Worm (Caenorhabditis elegans): ENCODE results near the gene C52E2.3.
A peak's percentile ranks its signal among the peaks of the same experiment; 100 is the strongest.
"Not testable (repeated sequence)": the region's sequence is repeated elsewhere in the genome, so short reads cannot be mapped to it uniquely, and the experiment has no call there.

C52E2.3 gene

DNA sequence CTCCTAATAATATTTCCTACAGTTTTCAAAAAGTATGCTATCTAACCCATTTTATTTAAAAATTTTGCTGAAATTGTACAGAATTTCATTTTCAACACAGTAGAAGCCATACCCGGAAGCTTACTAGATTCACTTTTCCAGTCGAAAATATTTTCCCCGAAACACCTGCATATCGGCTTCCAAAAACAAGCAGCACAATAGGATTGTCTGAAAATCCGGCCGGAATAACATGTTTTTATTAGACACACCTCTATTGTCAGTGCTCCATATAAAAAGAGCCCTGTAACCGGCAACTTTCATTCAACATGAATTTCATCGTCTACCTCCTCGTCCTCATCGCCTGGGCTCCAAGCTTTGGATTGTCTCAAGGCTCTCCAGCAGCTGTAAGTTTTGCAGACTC is 1.5 kb downstream of the C52E2.3 start, which contains the start of gene C52E2.2:
Gene C52E2.2 (plus strand): TSS at position 301 of the 400 bp plus-strand sequence.
- TF ChIP-seq mab-5 (tag; optimal IDR thresholded peaks at IDR 0.05): no peak
- TF ChIP-seq ces-1 (GFP tag; optimal IDR thresholded peaks at IDR 0.05): no peak
- TF ChIP-seq blmp-1 (tag; optimal IDR thresholded peaks at IDR 0.05): no peak
- TF ChIP-seq ceh-83 (GFP tag; optimal IDR thresholded peaks at IDR 0.05): no peak
- no peak for TF ChIP-seq flh-1 (GFP tag; optimal IDR thresholded peaks at IDR 0.05)
- no peak for TF ChIP-seq ceh-43 (GFP tag; optimal IDR thresholded peaks at IDR 0.05)
- no peak for TF ChIP-seq elt-1 (tag; optimal IDR thresholded peaks at IDR 0.05; ENCODE audit: borderline replicate concordance, insufficient read depth)
- TF ChIP-seq lsy-2 (tag; optimal IDR thresholded peaks at IDR 0.05): no peak
- TF ChIP-seq lin-13 (tag; optimal IDR thresholded peaks at IDR 0.05): no peak
- no peak for TF ChIP-seq sptf-1 (tag; optimal IDR thresholded peaks at IDR 0.05)
- TF ChIP-seq nhr-12 (tag; optimal IDR thresholded peaks at IDR 0.05): no peak

DNA sequence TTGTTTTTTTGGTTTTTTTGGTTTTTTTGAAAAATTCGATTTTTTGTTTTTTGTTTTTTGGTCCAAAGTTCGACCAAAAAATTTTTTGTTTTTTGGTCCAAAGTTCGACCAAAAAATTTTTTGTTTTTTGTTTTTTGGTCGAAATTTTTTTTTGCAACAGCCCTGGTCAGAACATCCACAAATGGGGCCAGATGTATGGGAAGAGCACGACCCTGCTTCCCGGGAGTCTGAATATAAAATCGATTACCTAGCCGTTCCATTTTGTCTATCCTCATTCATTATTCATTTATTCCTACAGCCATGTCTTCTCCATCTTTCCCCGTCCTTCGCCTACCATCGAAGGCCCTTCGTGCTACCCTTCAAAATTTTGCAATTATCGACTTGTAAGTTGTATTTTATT is 3.0 kb downstream of the C52E2.3 start, which contains the start of gene fbxb-95:
Gene fbxb-95 (plus strand): TSS at position 301 of the 400 bp plus-strand sequence.
- TF ChIP-seq nhr-237 (tag; optimal IDR thresholded peaks at IDR 0.05); bed-3 (GFP tag; optimal IDR thresholded peaks at IDR 0.05); elt-3 (tag; optimal IDR thresholded peaks at IDR 0.05): not testable (repeated sequence)

DNA sequence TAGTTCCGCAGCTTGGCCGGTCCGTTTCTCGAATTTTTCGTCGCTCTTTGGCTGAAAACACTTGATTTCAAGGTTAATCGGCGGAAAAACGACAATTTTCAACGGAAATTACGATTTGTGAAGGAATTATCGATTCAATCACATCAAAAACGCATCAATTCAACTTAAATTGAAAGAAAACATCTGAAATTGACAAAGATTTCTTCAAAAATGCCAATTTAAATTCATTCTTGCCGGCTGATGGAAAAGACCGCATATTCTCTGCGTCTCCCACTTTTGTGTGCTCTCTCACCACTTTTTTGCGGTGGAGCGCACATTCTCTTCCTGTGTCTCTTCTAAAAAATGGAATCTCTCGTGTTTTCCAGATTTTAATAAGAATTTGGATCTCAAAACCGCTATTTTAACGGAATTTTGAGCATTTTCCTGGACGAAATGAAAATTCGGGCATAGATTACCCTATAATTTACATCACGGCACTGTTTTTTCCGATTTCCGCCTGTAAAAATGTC is 10.3 kb downstream of the C52E2.3 start, which contains the start of gene C16C4.18:
Gene C16C4.18 (minus strand): TSS at position 51 of the 509 bp plus-strand sequence.
- TF ChIP-seq mep-1 (tag; optimal IDR thresholded peaks at IDR 0.05): peak; percentile 2

DNA sequence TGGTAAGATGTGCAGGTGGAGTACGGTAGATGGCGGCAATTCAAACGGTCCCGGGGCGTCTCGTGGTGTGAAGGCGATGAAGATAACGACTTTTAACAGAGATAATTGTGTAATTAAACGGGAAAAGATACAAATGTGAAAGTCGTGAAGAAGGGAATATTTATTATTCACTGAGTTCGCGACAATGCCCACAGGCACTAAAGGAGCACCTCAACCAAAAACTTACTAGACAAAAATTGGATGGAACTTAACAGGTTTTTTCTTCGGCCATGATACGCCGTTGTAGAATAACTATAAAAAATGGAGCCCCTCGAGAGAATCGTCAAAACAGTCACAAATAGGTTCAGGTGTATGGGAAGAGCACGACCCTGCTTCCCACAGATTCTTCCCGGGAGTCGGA is 11.3 kb downstream of the C52E2.3 start, which contains the start of gene fbxb-98:
Gene fbxb-98 (plus strand): TSS at position 301 of the 400 bp plus-strand sequence.
- TF ChIP-seq zip-8, lin-13, pha-4 (tag; optimal IDR thresholded peaks at IDR 0.05): not testable (repeated sequence)

DNA sequence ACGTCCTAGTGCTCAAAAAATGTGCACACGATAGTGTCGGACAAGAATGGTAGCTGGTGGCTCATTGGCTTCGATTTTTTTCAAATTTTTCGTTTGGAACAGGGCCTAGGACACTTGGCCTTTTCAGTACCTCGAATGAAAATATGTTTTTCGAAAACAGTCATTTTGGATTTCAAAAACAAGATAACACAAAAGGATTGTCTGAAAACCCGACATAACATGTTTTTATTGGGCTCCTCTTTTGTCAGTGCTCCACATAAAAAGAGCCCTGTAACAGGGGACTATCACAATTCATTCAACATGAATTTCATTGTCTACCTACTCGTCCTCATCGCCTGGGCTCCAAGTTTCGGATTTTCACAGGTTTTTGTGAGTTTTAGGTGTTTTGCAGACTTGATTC is 13.2 kb downstream of the C52E2.3 start, which contains the start of gene C16C4.17:
Gene C16C4.17 (plus strand): TSS at position 301 of the 400 bp plus-strand sequence.
- TF ChIP-seq flh-1 (GFP tag; optimal IDR thresholded peaks at IDR 0.05) (no peak), unc-120 (tag; optimal IDR thresholded peaks at IDR 0.05; ENCODE audit: poor library complexity, severe bottlenecking) (no peak), mep-1 (tag; optimal IDR thresholded peaks at IDR 0.05) (no peak), elt-3 (tag; optimal IDR thresholded peaks at IDR 0.05) (no peak), lin-32 (GFP tag; optimal IDR thresholded peaks at IDR 0.05) (no peak), cnd-1 (tag; optimal IDR thresholded peaks at IDR 0.05) (no peak), bed-3 (GFP tag; optimal IDR thresholded peaks at IDR 0.05) (no peak)

DNA sequence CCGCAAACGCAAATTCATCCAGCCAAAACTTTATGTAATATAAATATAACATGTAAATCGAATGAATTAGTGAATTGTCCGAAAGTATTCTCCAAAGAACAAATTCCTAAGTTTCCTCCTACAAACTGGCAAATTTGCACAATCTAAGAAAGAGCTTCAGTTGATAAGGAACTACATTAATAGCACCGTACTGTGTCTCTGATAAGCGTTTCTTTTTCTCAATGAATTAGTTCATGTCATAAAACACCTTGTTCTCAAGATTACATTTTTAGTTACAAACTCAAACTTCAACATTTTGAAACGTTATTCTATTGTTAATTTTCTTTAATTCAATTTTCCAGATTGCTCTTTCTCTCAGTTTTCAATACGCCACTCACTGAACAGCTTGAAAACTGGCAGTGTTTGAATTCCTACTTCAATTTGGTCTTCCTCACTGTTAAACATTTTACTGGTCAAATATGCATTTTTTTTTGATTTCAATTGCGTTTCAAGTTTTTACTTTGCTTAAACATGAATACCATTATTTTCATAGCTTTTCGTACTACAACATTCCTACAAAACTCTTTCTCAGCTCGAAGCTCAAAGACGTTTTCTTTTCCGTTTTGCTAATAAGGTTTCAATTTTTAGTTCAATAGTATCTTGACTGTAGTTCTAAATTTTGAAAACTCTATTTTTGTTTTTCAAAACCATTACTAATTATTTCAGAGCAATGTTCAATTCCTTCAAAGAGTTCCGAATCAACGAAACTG is 14.8 kb downstream of the C52E2.3 start, which contains the start of gene math-15:
Gene math-15 (plus strand): TSS at position 699 of the 749 bp plus-strand sequence.
- TF ChIP-seq ces-1 (GFP tag; optimal IDR thresholded peaks at IDR 0.05) (no peak), mls-2 (tag; optimal IDR thresholded peaks at IDR 0.05) (no peak), blmp-1 (tag; optimal IDR thresholded peaks at IDR 0.05) (no peak), ceh-83 (GFP tag; optimal IDR thresholded peaks at IDR 0.05) (no peak), nhr-76 (tag; optimal IDR thresholded peaks at IDR 0.05) (no peak), drap-1 (GFP tag; optimal IDR thresholded peaks at IDR 0.05) (no peak), bed-3 (GFP tag; optimal IDR thresholded peaks at IDR 0.05) (no peak), mep-1 (tag; optimal IDR thresholded peaks at IDR 0.05) (no peak), lin-32 (GFP tag; optimal IDR thresholded peaks at IDR 0.05) (no peak), M03D4.4 (tag; optimal IDR thresholded peaks at IDR 0.05) (no peak), elt-1 (tag; optimal IDR thresholded peaks at IDR 0.05; ENCODE audit: borderline replicate concordance, insufficient read depth) (no peak), unc-120 (tag; optimal IDR thresholded peaks at IDR 0.05; ENCODE audit: poor library complexity, severe bottlenecking) (no peak), lin-13 (tag; optimal IDR thresholded peaks at IDR 0.05) (no peak)

DNA sequence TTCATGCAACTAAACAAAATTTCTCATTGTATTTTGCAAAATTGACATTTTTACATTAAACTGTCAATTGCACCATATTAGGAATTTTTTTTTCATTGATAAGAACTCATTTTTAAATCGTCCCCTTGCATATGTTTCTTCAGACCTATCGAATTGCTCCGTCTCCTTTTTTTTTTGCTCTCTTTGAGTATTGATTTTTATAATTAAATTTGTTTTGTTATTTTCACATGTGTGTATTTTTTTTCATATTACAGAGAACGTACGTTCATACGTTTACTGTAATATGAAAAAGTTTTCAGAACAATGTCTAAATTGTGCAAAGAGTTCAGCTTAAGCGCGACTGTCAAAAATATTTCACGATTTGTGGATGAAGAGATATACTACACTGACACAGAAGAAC is 18.1 kb downstream of the C52E2.3 start, which contains the start of gene math-14:
Gene math-14 (plus strand): TSS at position 301 of the 400 bp plus-strand sequence.
- no peak for TF ChIP-seq drap-1 (GFP tag; optimal IDR thresholded peaks at IDR 0.05)
- no peak for TF ChIP-seq mab-5 (tag; optimal IDR thresholded peaks at IDR 0.05)
- no peak for TF ChIP-seq ceh-83 (GFP tag; optimal IDR thresholded peaks at IDR 0.05)
- no peak for TF ChIP-seq lsy-2 (tag; optimal IDR thresholded peaks at IDR 0.05)
- TF ChIP-seq lin-13 (tag; optimal IDR thresholded peaks at IDR 0.05): no peak
- no peak for TF ChIP-seq elt-3 (tag; optimal IDR thresholded peaks at IDR 0.05)
- TF ChIP-seq tbx-8 (GFP tag; optimal IDR thresholded peaks at IDR 0.05): no peak
- no peak for TF ChIP-seq nhr-237 (tag; optimal IDR thresholded peaks at IDR 0.05)
- no peak for TF ChIP-seq mls-2 (tag; optimal IDR thresholded peaks at IDR 0.05)
- no peak for TF ChIP-seq elt-1 (tag; optimal IDR thresholded peaks at IDR 0.05; ENCODE audit: borderline replicate concordance, insufficient read depth)
- no peak for TF ChIP-seq sem-2 (GFP tag; optimal IDR thresholded peaks at IDR 0.05)
- TF ChIP-seq blmp-1 (tag; optimal IDR thresholded peaks at IDR 0.05): no peak
- no peak for TF ChIP-seq unc-39 (tag; optimal IDR thresholded peaks at IDR 0.05)

All from whole organism, mixed stage, embryonic.